Fruit fly (Drosophila melanogaster): Measurements from ENCODE around the gene Hsc70-4.
A peak's percentile ranks its signal among the peaks of the same experiment; 100 is the strongest.

Hsc70-4 gene

dm6 chr3R:15286024-15286692 lies 43.7 kb downstream of the Hsc70-4 start (continued):
- peak; percentile 98 for TF ChIP-seq CG18011 (GFP tag; optimal IDR thresholded peaks at IDR 0.05)
- TF ChIP-seq kay (GFP tag; optimal IDR thresholded peaks at IDR 0.05): peak; percentile 32
- peak; percentile 24 for TF ChIP-seq zf30C (GFP tag; optimal IDR thresholded peaks at IDR 0.05)
- TF ChIP-seq CG9609 (GFP tag; optimal IDR thresholded peaks at IDR 0.05): peak; percentile 32
- TF ChIP-seq trem (tag; optimal IDR thresholded peaks at IDR 0.05): peak; percentile 37
- no peak for TF ChIP-seq odd (GFP tag; optimal IDR thresholded peaks at IDR 0.05)
- no peak for TF ChIP-seq wek (GFP tag; optimal IDR thresholded peaks at IDR 0.05)
- TF ChIP-seq Med (GFP tag): peak; percentile 70
- no peak for TF ChIP-seq CG4360 (GFP tag; IDR thresholded peaks at IDR 0.05)
- no peak for TF ChIP-seq CG32772 (GFP tag; IDR thresholded peaks at IDR 0.05)
- TF ChIP-seq hkb (optimal IDR thresholded peaks at IDR 0.05): no peak
- no peak for TF ChIP-seq hkb (GFP tag; IDR thresholded peaks at IDR 0.05)
- peak in 1 of 2 experiments; percentile 15 for TF ChIP-seq dpn (GFP tag; optimal IDR thresholded peaks at IDR 0.05)
- peak; percentile 1 for TF ChIP-seq yki (optimal IDR thresholded peaks at IDR 0.05)
- TF ChIP-seq Six4 (GFP tag; optimal IDR thresholded peaks at IDR 0.05): no peak
- TF ChIP-seq CG8290 (GFP tag; optimal IDR thresholded peaks at IDR 0.05): no peak
- TF ChIP-seq CG8290 (tag; optimal IDR thresholded peaks at IDR 0.05): peak in 1 of 2 experiments; percentile 29
- TF ChIP-seq Oaz (GFP tag; IDR thresholded peaks at IDR 0.05): no peak
- TF ChIP-seq bowl (GFP tag; IDR thresholded peaks at IDR 0.05): no peak
- peak; percentile 24 for TF ChIP-seq CG17829 (tag; optimal IDR thresholded peaks at IDR 0.05)
- no peak for TF ChIP-seq jing (GFP tag; optimal IDR thresholded peaks at IDR 0.05)
- TF ChIP-seq nmo (GFP tag; optimal IDR thresholded peaks at IDR 0.05): peak; percentile 21
- peak; percentile 3 for TF ChIP-seq CG8944 (GFP tag; optimal IDR thresholded peaks at IDR 0.05)
- TF ChIP-seq Meics (GFP tag; optimal IDR thresholded peaks at IDR 0.05): no peak
- peak; percentile 43 for TF ChIP-seq CG15514 (GFP tag; optimal IDR thresholded peaks at IDR 0.05)
- TF ChIP-seq danr (GFP tag; IDR thresholded peaks at IDR 0.05): no peak
- peak; percentile 9 for TF ChIP-seq CG2120 (GFP tag; optimal IDR thresholded peaks at IDR 0.05)
- TF ChIP-seq lab (GFP tag; optimal IDR thresholded peaks at IDR 0.05): peak; percentile 26
- TF ChIP-seq CG8089 (GFP tag; optimal IDR thresholded peaks at IDR 0.05): no peak
- TF ChIP-seq HmgD (GFP tag; optimal IDR thresholded peaks at IDR 0.05): peak; percentile 29
- TF ChIP-seq grn (GFP tag; optimal IDR thresholded peaks at IDR 0.05): peak; percentile 60
- TF ChIP-seq Trl (optimal IDR thresholded peaks at IDR 0.05): peak; percentile 44 to 81
- peak; percentile 58 for TF ChIP-seq Trl (GFP tag; optimal IDR thresholded peaks at IDR 0.05)
- TF ChIP-seq salm (tag; optimal IDR thresholded peaks at IDR 0.05): no peak
- TF ChIP-seq Drgx (GFP tag; IDR thresholded peaks at IDR 0.05): no peak
- peak; percentile 47 for TF ChIP-seq CG4282 (GFP tag; optimal IDR thresholded peaks at IDR 0.05)
- no peak for TF ChIP-seq Hr51 (GFP tag; optimal IDR thresholded peaks at IDR 0.05)
- peak; percentile 22 for TF ChIP-seq CG12659 (GFP tag; optimal IDR thresholded peaks at IDR 0.05)
- no peak for TF ChIP-seq CG4730 (GFP tag; IDR thresholded peaks at IDR 0.05)
- no peak for TF ChIP-seq CHES-1-like (GFP tag; optimal IDR thresholded peaks at IDR 0.05)
- TF ChIP-seq ind (GFP tag; optimal IDR thresholded peaks at IDR 0.05): no peak
- TF ChIP-seq stwl (tag; optimal IDR thresholded peaks at IDR 0.05): peak; percentile 84
- peak; percentile 29 for TF ChIP-seq CG30020 (tag; optimal IDR thresholded peaks at IDR 0.05)
- no peak for TF ChIP-seq dm (GFP tag; optimal IDR thresholded peaks at IDR 0.05)
- no peak for TF ChIP-seq CG30431 (GFP tag; optimal IDR thresholded peaks at IDR 0.05)
- no peak for TF ChIP-seq chm (GFP tag; IDR thresholded peaks at IDR 0.05)
- no peak for TF ChIP-seq wdn (GFP tag; IDR thresholded peaks at IDR 0.05)
- peak; percentile 16 for TF ChIP-seq CG10543 (GFP tag; optimal IDR thresholded peaks at IDR 0.05)
- TF ChIP-seq CG11247 (GFP tag; IDR thresholded peaks at IDR 0.05): no peak
- TF ChIP-seq nerfin-2 (GFP tag; IDR thresholded peaks at IDR 0.05; ENCODE audit: partially characterized antibody): no peak
- no peak for TF ChIP-seq CG13424 (tag; optimal IDR thresholded peaks at IDR 0.05)
- peak in 1 of 2 experiments; percentile 25 for TF ChIP-seq crp (GFP tag; optimal IDR thresholded peaks at IDR 0.05)
